Worm (Caenorhabditis elegans): Measurements from ENCODE around the gene best-9.

best-9 gene

ce11 chrIV:6585397-6585921 is 24.9 kb downstream of the best-9 start, which contains the start of the genes F38A5.2 and dnj-11 (continued):
- TF ChIP-seq rnt-1 (tag; optimal IDR thresholded peaks at IDR 0.05) (peak; percentile 90), nhr-237 (tag; optimal IDR thresholded peaks at IDR 0.05) (peak; percentile 52), swsn-7 (tag; optimal IDR thresholded peaks at IDR 0.05) (peak; percentile 85), dpl-1 (GFP tag; optimal IDR thresholded peaks at IDR 0.05) (peak; percentile 79 to 86 (median 83)), nhr-20 (tag; optimal IDR thresholded peaks at IDR 0.05) (peak; percentile 87), C16A3.4 (tag; optimal IDR thresholded peaks at IDR 0.05) (peak; percentile 86), lir-3 (tag; optimal IDR thresholded peaks at IDR 0.05; ENCODE audit: poor library complexity) (peak; percentile 66), ceh-88 (GFP tag; IDR thresholded peaks at IDR 0.05) (peak; percentile 52; the same call in 1 of the 2 replicates), sptf-1 (tag; optimal IDR thresholded peaks at IDR 0.05) (no peak), C04F5.9 (tag; optimal IDR thresholded peaks at IDR 0.05) (peak; percentile 28), ama-1 (optimal IDR thresholded peaks at IDR 0.05) (no peak), lin-15B (tag; optimal IDR thresholded peaks at IDR 0.05) (peak; percentile 91), alr-1 (tag; optimal IDR thresholded peaks at IDR 0.05; ENCODE audit: borderline replicate concordance) (no peak), ets-5 (GFP tag; IDR thresholded peaks at IDR 0.05) (no peak), nhr-71 (tag; optimal IDR thresholded peaks at IDR 0.05) (peak; percentile 90), nhr-84 (tag; optimal IDR thresholded peaks at IDR 0.05) (peak; percentile 19), mef-2 (tag; optimal IDR thresholded peaks at IDR 0.05) (no peak), unc-98 (GFP tag; IDR thresholded peaks at IDR 0.05) (no peak), nhr-11 (tag; optimal IDR thresholded peaks at IDR 0.05) (no peak), irx-1 (tag; optimal IDR thresholded peaks at IDR 0.05) (peak; percentile 75), ceh-8 (GFP tag; optimal IDR thresholded peaks at IDR 0.05) (no peak), tbx-2 (tag; optimal IDR thresholded peaks at IDR 0.05) (peak; percentile 86), nhr-90 (tag; optimal IDR thresholded peaks at IDR 0.05; ENCODE audit: poor library complexity) (peak; percentile 84), lin-13 (GFP tag; optimal IDR thresholded peaks at IDR 0.05) (peak; percentile 70), pax-3 (tag; optimal IDR thresholded peaks at IDR 0.05) (peak; percentile 48), sup-37 (GFP tag; optimal IDR thresholded peaks at IDR 0.05) (peak; percentile 7), pqm-1 (tag; optimal IDR thresholded peaks at IDR 0.05) (no peak), elt-2 (tag; optimal IDR thresholded peaks at IDR 0.05) (peak; percentile 37), nhr-77 (tag; optimal IDR thresholded peaks at IDR 0.05) (peak; percentile 77), unc-130 (tag; optimal IDR thresholded peaks at IDR 0.05) (peak; percentile 90), nhr-12 (tag; optimal IDR thresholded peaks at IDR 0.05) (no peak), nhr-76 (tag; optimal IDR thresholded peaks at IDR 0.05) (no peak), isw-1 (GFP tag; IDR thresholded peaks at IDR 0.05) (peak; percentile 88), egl-13 (tag; optimal IDR thresholded peaks at IDR 0.05) (peak; percentile 56), ces-1 (GFP tag; optimal IDR thresholded peaks at IDR 0.05) (no peak), efl-3 (GFP tag; optimal IDR thresholded peaks at IDR 0.05) (no peak), vab-15 (tag; optimal IDR thresholded peaks at IDR 0.05) (peak; percentile 55), ceh-82 (tag; optimal IDR thresholded peaks at IDR 0.05) (peak; percentile 70 to 93 (median 80)), fos-1 (tag; optimal IDR thresholded peaks at IDR 0.05) (peak; percentile 62), aly-2 (tag; optimal IDR thresholded peaks at IDR 0.05) (peak; percentile 85), C34B4.2 (tag; optimal IDR thresholded peaks at IDR 0.05) (no peak), fkh-10 (GFP tag; optimal IDR thresholded peaks at IDR 0.05) (peak; percentile 65), unc-86 (tag; optimal IDR thresholded peaks at IDR 0.05) (peak; percentile 80), ztf-4 (tag; optimal IDR thresholded peaks at IDR 0.05) (peak; percentile 29), ztf-11 (tag; optimal IDR thresholded peaks at IDR 0.05) (peak in 1 of 2 experiments; percentile 48), nhr-19 (GFP tag; conservative IDR thresholded peaks at IDR 0.05) (peak; percentile 82), mdl-1 (tag; optimal IDR thresholded peaks at IDR 0.05) (peak in 1 of 2 experiments; percentile 76), nhr-28 (tag; optimal IDR thresholded peaks at IDR 0.05) (no peak), elt-3 (tag; optimal IDR thresholded peaks at IDR 0.05) (peak in 2 of 6 experiments; percentile 64 to 89), dsc-1 (tag; optimal IDR thresholded peaks at IDR 0.05) (peak; percentile 75), hlh-17 (GFP tag; optimal IDR thresholded peaks at IDR 0.05; ENCODE audit: borderline replicate concordance) (no peak), aha-1 (tag; optimal IDR thresholded peaks at IDR 0.05) (peak; percentile 13), tlp-1 (tag; optimal IDR thresholded peaks at IDR 0.05) (no peak)

Data from whole organism, L1 larva.